Worm (Caenorhabditis elegans) whole organism, midembryonic: Measurements from ENCODE around the gene nhr-142.

Source experiments
- T22C8.4 ChIP-seq: fragments of 200-800 bp; sonication (Bioruptor generic); IDR thresholded peaks from 2 replicates; pipeline ENCODE4 v1.3.6; 2022; ENCODE audit warnings: missing genetic modification characterization, missing compliant biosample characterization
- cog-1 ChIP-seq: sonication (generic microtip); optimal IDR thresholded peaks from 2 replicates; lab custom pipeline; 2016; ENCODE audit warnings: missing genetic modification characterization, missing compliant biosample characterization
- klf-2 ChIP-seq: fragments of 200-800 bp; sonication (Bioruptor generic); conservative IDR thresholded peaks from 2 replicates; pipeline ENCODE4 v1.3.6; 2022; ENCODE audit warnings: missing genetic modification reagents, missing genetic modification characterization, missing compliant biosample characterization
- tab-1 ChIP-seq: fragments of 200-800 bp; sonication (Bioruptor generic); IDR thresholded peaks from 2 replicates; pipeline ENCODE4 v1.3.6; 2022; ENCODE audit warnings: missing genetic modification characterization, missing compliant biosample characterization
- ztf-23 ChIP-seq: fragments of 200-800 bp; sonication (Bioruptor generic); IDR thresholded peaks from 2 replicates; pipeline ENCODE4 v1.3.6; 2022; ENCODE audit warnings: missing genetic modification reagents, missing genetic modification characterization, missing compliant biosample characterization
- ztf-29 ChIP-seq: fragments of 200-800 bp; sonication (Bioruptor generic); IDR thresholded peaks from 2 replicates; pipeline ENCODE4 v1.3.6; 2022; ENCODE audit warnings: missing genetic modification reagents, missing genetic modification characterization, missing compliant biosample characterization

DNA sequence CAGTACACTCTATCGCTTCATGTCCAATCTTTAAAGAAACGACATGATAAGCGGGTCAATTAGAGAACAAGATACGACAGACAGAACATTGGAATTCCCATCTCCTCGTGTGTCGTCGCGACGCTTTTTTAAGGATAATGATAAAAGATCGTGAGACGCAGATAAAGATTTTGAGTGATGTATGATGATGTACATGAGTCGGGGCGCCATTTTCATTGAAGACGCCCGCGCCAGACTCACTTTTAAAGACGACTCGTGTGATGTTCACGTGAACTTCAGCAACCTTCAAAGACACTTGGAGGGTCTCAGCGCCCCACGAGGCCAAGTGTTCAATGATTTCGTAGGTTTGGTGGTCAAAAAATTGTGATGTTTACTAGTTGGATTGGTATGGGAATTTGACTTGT, 22.1 kb downstream of the nhr-142 start:
- TF ChIP-seq ztf-29 (GFP tag; lab: Robert Waterston, UW) (no peak), klf-2 (no peak), ztf-23 (GFP tag; lab: Robert Waterston, UW) (no peak), T22C8.4 (no peak), tab-1 (no peak), cog-1 (tag; lab: Kevin White, UChicago) (no peak)
